Worm (Caenorhabditis elegans) whole organism, L4 larva: ENCODE results near the gene C17C3.5.

Source experiments
- F49E8.2 ChIP-seq: sonication (generic microtip); optimal IDR thresholded peaks from 2 replicates; lab custom pipeline; 2016; ENCODE audit warnings: missing compliant biosample characterization, mild to moderate bottlenecking, missing genetic modification characterization, borderline replicate concordance
- hif-1 ChIP-seq, 2 experiments: sonication (generic microtip); optimal IDR thresholded peaks; 2 replicates each; lab custom pipeline; 2016 to 2017; ENCODE audit warnings: missing compliant biosample characterization in 2 of 2, missing genetic modification characterization in 2 of 2, missing genetic modification reagents in 2 of 2, missing genotype in 2 of 2, mild to moderate bottlenecking in 1 of 2
- lin-38 ChIP-seq: fragments of 200-800 bp; sonication (Bioruptor generic); IDR thresholded peaks from 2 replicates; pipeline ENCODE4 v1.3.6; 2022; ENCODE audit warnings: missing genetic modification reagents, missing genetic modification characterization, missing compliant biosample characterization
- nhr-6 ChIP-seq: fragments of 150-350 bp; optimal IDR thresholded peaks from 2 replicates; lab custom pipeline; 2014; ENCODE audit warnings: missing biosample characterization, missing genetic modification characterization
- nhr-77 ChIP-seq: fragments of 150-350 bp; optimal IDR thresholded peaks from 2 replicates; lab custom pipeline; 2014; ENCODE audit warnings: missing biosample characterization, missing genetic modification characterization
- sdz-12 ChIP-seq: fragments of 200-800 bp; sonication (Bioruptor generic); optimal IDR thresholded peaks from 2 replicates; lab custom pipeline; 2018; ENCODE audit warnings: mild to moderate bottlenecking, missing genetic modification characterization, missing compliant biosample characterization
- spr-1 ChIP-seq: sonication (generic microtip); optimal IDR thresholded peaks from 2 replicates; lab custom pipeline; 2016; ENCODE audit warnings: mild to moderate bottlenecking, missing genetic modification characterization, missing compliant biosample characterization
- unc-130 ChIP-seq: sonication (generic microtip); optimal IDR thresholded peaks from 2 replicates; lab custom pipeline; 2016; ENCODE audit warnings: missing genetic modification reagents, missing genetic modification characterization, missing compliant biosample characterization
- unc-62 ChIP-seq, 3 experiments: fragments of 150-350 bp in 1 of 3; sonication (generic microtip); optimal IDR thresholded peaks in 2 of 3; peaks in 1 of 3; 1 replicate in 1 of 3; 2 replicates in 2 of 3; lab custom pipeline; 2014 to 2017; ENCODE audit warnings: missing biosample characterization in 3 of 3, missing genetic modification characterization in 3 of 3, missing genetic modification reagents in 3 of 3, missing genotype in 1 of 3

DNA sequence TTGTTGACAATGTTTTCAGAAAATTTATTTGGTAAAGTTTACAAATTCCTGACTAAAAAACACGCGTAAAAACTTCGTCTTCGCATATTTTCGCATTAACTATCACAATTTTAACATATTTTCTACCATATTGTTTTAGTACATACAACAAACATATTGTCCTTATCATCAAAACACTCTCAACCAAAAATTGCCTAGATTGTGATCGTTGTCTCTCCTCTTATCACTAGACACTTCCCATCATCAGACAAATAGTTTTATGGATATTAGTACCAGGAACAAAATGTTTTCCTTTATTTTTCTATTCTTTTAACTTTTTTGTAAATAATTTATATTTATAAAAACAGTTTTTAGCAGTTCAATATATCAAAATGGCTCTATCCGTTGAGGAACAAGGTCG lies 9.8 kb downstream of the C17C3.5 start, which contains the start of gene C17C3.3:
- no peak for TF ChIP-seq hif-1 (tag; optimal IDR thresholded peaks at IDR 0.05; lab: Kevin White, UChicago)
- TF ChIP-seq spr-1 (tag; lab: Kevin White, UChicago), result no peak
- TF ChIP-seq unc-130 (GFP tag; lab: Kevin White, UChicago), result no peak
- no peak for TF ChIP-seq F49E8.2 (tag; lab: Kevin White, UChicago)
- TF ChIP-seq nhr-77 (tag; lab: Kevin White, UChicago), result peak; percentile 5
- TF ChIP-seq lin-38, result no peak
- TF ChIP-seq nhr-6 (tag; lab: Kevin White, UChicago), result no peak
- no peak for TF ChIP-seq unc-62 (GFP tag; optimal IDR thresholded peaks at IDR 0.05 in 1 of 2; lab: Kevin White, UChicago)
- no peak for TF ChIP-seq unc-62 (tag; optimal IDR thresholded peaks at IDR 0.05; lab: Kevin White, UChicago)
- no peak for TF ChIP-seq sdz-12 (GFP tag; lab: Kevin White, UChicago)
